Worm (Caenorhabditis elegans) whole organism, L4 larva: ENCODE data around the gene srh-17.

Source experiments
- D1046.2 ChIP-seq: fragments of 200-800 bp; sonication (Bioruptor generic); IDR thresholded peaks from 2 replicates; pipeline ENCODE4 v1.3.6; 2022; ENCODE audit warnings: missing genetic modification characterization, missing compliant biosample characterization
- F10B5.3 ChIP-seq: sonication (generic microtip); optimal IDR thresholded peaks from 2 replicates; lab custom pipeline; 2016; ENCODE audit warnings: mild to moderate bottlenecking, missing genetic modification characterization, missing compliant biosample characterization
- F26F4.8 ChIP-seq: fragments of 200-800 bp; sonication (Bioruptor generic); conservative IDR thresholded peaks from 2 replicates; pipeline ENCODE4 v1.3.6; 2022; ENCODE audit warnings: missing genetic modification characterization, missing compliant biosample characterization
- F37D6.2 ChIP-seq: sonication (generic microtip); optimal IDR thresholded peaks from 2 replicates; lab custom pipeline; 2016; ENCODE audit warnings: mild to moderate bottlenecking, missing genetic modification characterization, missing compliant biosample characterization
- R02D3.7 ChIP-seq: fragments of 150-350 bp; sonication (generic microtip); optimal IDR thresholded peaks from 3 replicates; lab custom pipeline; 2014; ENCODE audit warnings: missing biosample characterization, missing genetic modification characterization
- Y48G9A.11 ChIP-seq: fragments of 200-800 bp; sonication (Bioruptor generic); IDR thresholded peaks from 2 replicates; pipeline ENCODE4 v1.3.6; 2022; ENCODE audit warnings: missing genetic modification reagents, missing genetic modification characterization, missing compliant biosample characterization
- Y5F2A.4 ChIP-seq: fragments of 200-800 bp; sonication (Bioruptor generic); optimal IDR thresholded peaks from 2 replicates; lab custom pipeline; 2018; ENCODE audit warnings: mild to moderate bottlenecking, missing genetic modification characterization, missing compliant biosample characterization
- Y75B8A.6 ChIP-seq: fragments of 200-800 bp; sonication (Bioruptor generic); IDR thresholded peaks from 2 replicates; pipeline ENCODE4 v1.3.6; 2022; ENCODE audit warnings: missing genetic modification reagents, missing genetic modification characterization, missing compliant biosample characterization
- aha-1 ChIP-seq: fragments of 150-350 bp; peaks from one replicate; lab custom pipeline; 2014; ENCODE audit warnings: missing biosample characterization, missing genetic modification characterization
- aly-2 ChIP-seq: sonication (generic microtip); optimal IDR thresholded peaks from 2 replicates; lab custom pipeline; 2018; ENCODE audit warnings: missing biosample characterization, missing genetic modification characterization
- ceh-28 ChIP-seq: fragments of 150-350 bp; optimal IDR thresholded peaks from 2 replicates; lab custom pipeline; 2014; ENCODE audit warnings: missing biosample characterization, missing genetic modification reagents, missing genetic modification characterization
- ceh-44 ChIP-seq: fragments of 200-800 bp; sonication (Bioruptor generic); IDR thresholded peaks from 2 replicates; pipeline ENCODE4 v1.3.6; 2022; ENCODE audit warnings: missing genetic modification reagents, missing genetic modification characterization, missing compliant biosample characterization
- ceh-82 ChIP-seq: sonication (generic microtip); optimal IDR thresholded peaks from 2 replicates; lab custom pipeline; 2017; ENCODE audit warnings: missing biosample characterization, missing genetic modification characterization
- ces-1 ChIP-seq: fragments of 150-350 bp; sonication (generic microtip); optimal IDR thresholded peaks from 4 replicates; lab custom pipeline; 2014; ENCODE audit warnings: missing biosample characterization, missing genetic modification reagents, missing genetic modification characterization
- daf-19 ChIP-seq: fragments of 200-800 bp; sonication (Bioruptor generic); conservative IDR thresholded peaks from 2 replicates; pipeline ENCODE4 v1.3.6; 2022; ENCODE audit warnings: missing genetic modification characterization, missing compliant biosample characterization
- daf-8 ChIP-seq: fragments of 200-800 bp; sonication (Bioruptor generic); IDR thresholded peaks from 2 replicates; pipeline ENCODE4 v1.3.6; 2022; ENCODE audit warnings: missing genetic modification characterization, missing compliant biosample characterization
- dmd-8 ChIP-seq: fragments of 200-800 bp; sonication (Bioruptor generic); IDR thresholded peaks from 2 replicates; pipeline ENCODE4 v1.3.6; 2022; ENCODE audit warnings: missing genetic modification characterization, missing compliant biosample characterization
- dmd-9 ChIP-seq: fragments of 200-800 bp; sonication (Bioruptor generic); IDR thresholded peaks from 2 replicates; pipeline ENCODE4 v1.3.6; 2022; ENCODE audit warnings: missing genetic modification reagents, missing genetic modification characterization, missing compliant biosample characterization
- gei-8 ChIP-seq: fragments of 200-800 bp; sonication (Bioruptor generic); optimal IDR thresholded peaks from 2 replicates; lab custom pipeline; 2018; ENCODE audit warnings: mild to moderate bottlenecking, missing genetic modification characterization, missing compliant biosample characterization
- hlh-11 ChIP-seq: fragments of 200-800 bp; sonication (Bioruptor generic); optimal IDR thresholded peaks from 2 replicates; lab custom pipeline; 2018; ENCODE audit warnings: mild to moderate bottlenecking, missing genetic modification characterization, missing compliant biosample characterization
- hlh-30 ChIP-seq: sonication (generic microtip); optimal IDR thresholded peaks from 2 replicates; lab custom pipeline; 2017; ENCODE audit warnings: antibody characterized with exemption, mild to moderate bottlenecking, missing genetic modification characterization, missing compliant biosample characterization; ENCODE audit not compliant: insufficient read depth
- jun-1 ChIP-seq: fragments of 150-350 bp; optimal IDR thresholded peaks from 2 replicates; lab custom pipeline; 2014; ENCODE audit warnings: missing biosample characterization, missing genetic modification reagents, missing genetic modification characterization
- lin-1 ChIP-seq: fragments of 200-800 bp; sonication (Bioruptor generic); IDR thresholded peaks from 2 replicates; pipeline ENCODE4 v1.3.6; 2022; ENCODE audit warnings: missing genetic modification reagents, missing genetic modification characterization, missing compliant biosample characterization
- lin-13 ChIP-seq: fragments of 150-350 bp; optimal IDR thresholded peaks from 2 replicates; lab custom pipeline; 2014; ENCODE audit warnings: missing biosample characterization, missing genetic modification reagents, missing genetic modification characterization
- lin-29 ChIP-seq: fragments of 200-800 bp; sonication (Bioruptor generic); IDR thresholded peaks from 2 replicates; pipeline ENCODE4 v1.3.6; 2022; ENCODE audit warnings: missing genetic modification reagents, missing genetic modification characterization, missing compliant biosample characterization
- lin-39 ChIP-seq: fragments of 150-350 bp; optimal IDR thresholded peaks from 2 replicates; lab custom pipeline; 2014; ENCODE audit warnings: missing biosample characterization, missing genetic modification reagents, missing genetic modification characterization
- lir-3 ChIP-seq: sonication (generic microtip); optimal IDR thresholded peaks from 2 replicates; lab custom pipeline; 2016; ENCODE audit warnings: mild to moderate bottlenecking, missing genetic modification characterization, missing compliant biosample characterization
- lsy-2 ChIP-seq, 2 experiments: fragments of 150-350 bp in 1 of 2; sonication (generic microtip) in 1 of 2; optimal IDR thresholded peaks; 2 replicates each; lab custom pipeline; 2014 to 2017; ENCODE audit warnings: missing biosample characterization in 2 of 2, missing genetic modification characterization in 2 of 2
- mdt-29 ChIP-seq: fragments of 200-800 bp; sonication (Bioruptor generic); IDR thresholded peaks from 2 replicates; pipeline ENCODE4 v1.3.6; 2022; ENCODE audit warnings: missing genetic modification reagents, missing genetic modification characterization, missing compliant biosample characterization
- mep-1 ChIP-seq: fragments of 150-350 bp; sonication (generic microtip); optimal IDR thresholded peaks from 3 replicates; lab custom pipeline; 2014; ENCODE audit warnings: missing biosample characterization, missing genetic modification characterization
- mes-2 ChIP-seq: sonication (generic microtip); optimal IDR thresholded peaks from 2 replicates; lab custom pipeline; 2016; ENCODE audit warnings: missing genotype, mild to moderate bottlenecking, missing genetic modification characterization, missing compliant biosample characterization; ENCODE audit not compliant: poor library complexity, severe bottlenecking
- mxl-2 ChIP-seq: fragments of 200-800 bp; sonication (Bioruptor generic); conservative IDR thresholded peaks from 2 replicates; pipeline ENCODE4 v1.3.6; 2022; ENCODE audit warnings: missing genetic modification reagents, missing genetic modification characterization, missing compliant biosample characterization
- nhr-102 ChIP-seq: sonication (generic microtip); optimal IDR thresholded peaks from 2 replicates; lab custom pipeline; 2016; ENCODE audit warnings: mild to moderate bottlenecking, missing genetic modification characterization, moderate library complexity, missing compliant biosample characterization
- nhr-11 ChIP-seq: fragments of 150-350 bp; optimal IDR thresholded peaks from 2 replicates; lab custom pipeline; 2014; ENCODE audit warnings: missing biosample characterization, missing genetic modification characterization
- nhr-111 ChIP-seq: fragments of 200-800 bp; sonication (Bioruptor generic); optimal IDR thresholded peaks from 2 replicates; lab custom pipeline; 2018; ENCODE audit warnings: mild to moderate bottlenecking, missing genetic modification characterization, missing compliant biosample characterization
- nhr-25 ChIP-seq: sonication (generic microtip); optimal IDR thresholded peaks from 2 replicates; lab custom pipeline; 2017; ENCODE audit warnings: missing genetic modification characterization, mild to moderate bottlenecking, missing compliant biosample characterization, antibody characterized with exemption, moderate library complexity, borderline replicate concordance; ENCODE audit not compliant: insufficient read depth
- nhr-42 ChIP-seq: fragments of 200-800 bp; sonication (Bioruptor generic); IDR thresholded peaks from 2 replicates; pipeline ENCODE4 v1.3.6; 2022; ENCODE audit warnings: missing genetic modification characterization, missing compliant biosample characterization
- nhr-6 ChIP-seq: fragments of 150-350 bp; optimal IDR thresholded peaks from 2 replicates; lab custom pipeline; 2014; ENCODE audit warnings: missing biosample characterization, missing genetic modification characterization
- pha-4 ChIP-seq, 2 experiments: fragments of 150-350 bp in 1 of 2; fragments of 200-800 bp in 1 of 2; sonication (Bioruptor generic) in 1 of 2; IDR thresholded peaks in 1 of 2; optimal IDR thresholded peaks in 1 of 2; 2 replicates each; pipeline versions ENCODE4 v1.3.6 to Lab custom; 2014 to 2022; ENCODE audit warnings: missing genetic modification characterization in 2 of 2, missing genetic modification reagents in 2 of 2, missing biosample characterization in 1 of 2, missing compliant biosample characterization in 1 of 2
- pqm-1 ChIP-seq: sonication (generic microtip); optimal IDR thresholded peaks from 2 replicates; lab custom pipeline; 2017; ENCODE audit warnings: missing biosample characterization, missing genetic modification characterization
- saeg-2 ChIP-seq: fragments of 200-800 bp; sonication (Bioruptor generic); IDR thresholded peaks from 2 replicates; pipeline ENCODE4 v1.3.6; 2022; ENCODE audit warnings: missing genetic modification reagents, missing genetic modification characterization, missing compliant biosample characterization
- sdz-12 ChIP-seq: fragments of 200-800 bp; sonication (Bioruptor generic); optimal IDR thresholded peaks from 2 replicates; lab custom pipeline; 2018; ENCODE audit warnings: mild to moderate bottlenecking, missing genetic modification characterization, missing compliant biosample characterization
- snpc-1.2 ChIP-seq: fragments of 200-800 bp; sonication (Bioruptor generic); IDR thresholded peaks from 2 replicates; pipeline ENCODE4 v1.3.6; 2022; ENCODE audit warnings: missing genetic modification reagents, missing genetic modification characterization, missing compliant biosample characterization
- tra-1 ChIP-seq: fragments of 200-800 bp; sonication (Bioruptor generic); IDR thresholded peaks from 2 replicates; pipeline ENCODE4 v1.3.6; 2022; ENCODE audit warnings: missing genetic modification reagents, missing genetic modification characterization, missing compliant biosample characterization
- unc-130 ChIP-seq: sonication (generic microtip); optimal IDR thresholded peaks from 2 replicates; lab custom pipeline; 2016; ENCODE audit warnings: missing genetic modification reagents, missing genetic modification characterization, missing compliant biosample characterization
- unc-62 ChIP-seq, 3 experiments: fragments of 150-350 bp in 1 of 3; sonication (generic microtip); optimal IDR thresholded peaks in 2 of 3; peaks in 1 of 3; 1 replicate in 1 of 3; 2 replicates in 2 of 3; lab custom pipeline; 2014 to 2017; ENCODE audit warnings: missing biosample characterization in 3 of 3, missing genetic modification characterization in 3 of 3, missing genetic modification reagents in 3 of 3, missing genotype in 1 of 3
- zip-2 ChIP-seq: fragments of 150-350 bp; optimal IDR thresholded peaks from 2 replicates; lab custom pipeline; 2014; ENCODE audit warnings: missing biosample characterization, missing genetic modification characterization
- ztf-11 ChIP-seq: fragments of 150-350 bp; optimal IDR thresholded peaks from 2 replicates; lab custom pipeline; 2014; ENCODE audit warnings: missing biosample characterization, missing genetic modification characterization
- ztf-7 ChIP-seq: fragments of 150-350 bp; optimal IDR thresholded peaks from 2 replicates; lab custom pipeline; 2014; ENCODE audit warnings: missing biosample characterization, missing genetic modification characterization

The srh-17 gene

ce11 chrV:14695713-14696112 lies 34.6 kb downstream of the srh-17 start:
- no peak for TF ChIP-seq aly-2
- TF ChIP-seq mes-2 (tag; lab: Kevin White, UChicago): no peak
- TF ChIP-seq D1046.2: no peak
- no peak for TF ChIP-seq F26F4.8
- no peak for TF ChIP-seq zip-2 (tag; lab: Kevin White, UChicago)
- TF ChIP-seq Y75B8A.6: no peak
- no peak for TF ChIP-seq Y5F2A.4 (GFP tag; lab: Kevin White, UChicago)
- TF ChIP-seq dmd-9: no peak
- TF ChIP-seq R02D3.7: no peak
- no peak for TF ChIP-seq unc-130 (GFP tag; lab: Kevin White, UChicago)
- no peak for TF ChIP-seq hlh-30
- no peak for TF ChIP-seq daf-8 (GFP tag; lab: Robert Waterston, UW)
- no peak for TF ChIP-seq lin-29 (GFP tag; lab: Robert Waterston, UW)
- TF ChIP-seq mdt-29 (GFP tag; lab: Robert Waterston, UW): no peak
- no peak for TF ChIP-seq unc-62 (GFP tag; optimal IDR thresholded peaks at IDR 0.05 in 1 of 2; lab: Kevin White, UChicago)
- no peak for TF ChIP-seq unc-62 (tag; optimal IDR thresholded peaks at IDR 0.05; lab: Kevin White, UChicago)
- no peak for TF ChIP-seq lin-1 (GFP tag; lab: Robert Waterston, UW)
- no peak for TF ChIP-seq nhr-25 (tag; lab: Kevin White, UChicago)
- TF ChIP-seq aha-1: no peak
- TF ChIP-seq pqm-1 (tag; lab: Kevin White, UChicago): no peak
- TF ChIP-seq tra-1: no peak

- TF ChIP-seq jun-1 (tag; lab: Kevin White, UChicago): peak; percentile 45
- no peak for TF ChIP-seq Y5F2A.4 (GFP tag; lab: Kevin White, UChicago)
- peak; percentile 94 for TF ChIP-seq mep-1 (tag; lab: Kevin White, UChicago)
- TF ChIP-seq ztf-11 (tag; lab: Kevin White, UChicago): no peak
- no peak for TF ChIP-seq Y75B8A.6
- TF ChIP-seq nhr-11 (tag; lab: Kevin White, UChicago): peak; percentile 83
- TF ChIP-seq hlh-11: peak; percentile 94
- no peak for TF ChIP-seq mdt-29 (GFP tag; lab: Robert Waterston, UW)
- no peak for TF ChIP-seq ces-1 (GFP tag; lab: Kevin White, UChicago)
- TF ChIP-seq dmd-8 (GFP tag; lab: Robert Waterston, UW): no peak
- TF ChIP-seq ceh-44 (GFP tag; lab: Robert Waterston, UW): no peak
- TF ChIP-seq Y48G9A.11 (GFP tag; lab: Robert Waterston, UW): no peak
- no peak for TF ChIP-seq nhr-42
- no peak for TF ChIP-seq lin-39 (tag; lab: Kevin White, UChicago)
- no peak for TF ChIP-seq ceh-28 (tag; lab: Kevin White, UChicago)
- TF ChIP-seq lsy-2 (tag; optimal IDR thresholded peaks at IDR 0.05; lab: Kevin White, UChicago): peak; percentile 44 to 82
- TF ChIP-seq lin-13 (GFP tag; lab: Kevin White, UChicago): peak; percentile 58
- TF ChIP-seq ceh-82 (tag; lab: Kevin White, UChicago): no peak
- no peak for TF ChIP-seq pha-4 (GFP tag; IDR thresholded peaks at IDR 0.05; lab: Robert Waterston, UW)
- TF ChIP-seq pha-4 (tag; optimal IDR thresholded peaks at IDR 0.05; lab: Kevin White, UChicago): no peak
- no peak for TF ChIP-seq daf-19 (GFP tag; lab: Robert Waterston, UW)
- TF ChIP-seq ztf-7: no peak
- TF ChIP-seq F10B5.3 (tag; lab: Kevin White, UChicago): peak; percentile 50
- no peak for TF ChIP-seq saeg-2 (GFP tag; lab: Robert Waterston, UW)
- no peak for TF ChIP-seq F37D6.2 (tag; lab: Kevin White, UChicago)
- no peak for TF ChIP-seq nhr-111 (GFP tag; lab: Kevin White, UChicago)
- peak; percentile 14 for TF ChIP-seq gei-8 (GFP tag; lab: Kevin White, UChicago)
- no peak for TF ChIP-seq lir-3 (tag; lab: Kevin White, UChicago)
- no peak for TF ChIP-seq sdz-12 (GFP tag; lab: Kevin White, UChicago)
- peak; percentile 98 for TF ChIP-seq nhr-6
- no peak for TF ChIP-seq tra-1
- TF ChIP-seq unc-130 (GFP tag; lab: Kevin White, UChicago): no peak
- TF ChIP-seq snpc-1.2 (GFP tag; lab: Robert Waterston, UW): no peak
- TF ChIP-seq nhr-102 (tag; lab: Kevin White, UChicago): no peak
- no peak for TF ChIP-seq zip-2 (tag; lab: Kevin White, UChicago)
- no peak for TF ChIP-seq mxl-2 (GFP tag; lab: Robert Waterston, UW)
Observed at ce11 chrV:14696604-14697307, 35.7 kb downstream of the srh-17 start, which contains the start of gene unc-112. Gene unc-112 (minus strand): TSS chrV:14696654.
